Fruit fly (Drosophila melanogaster) whole organism, embryonic: ENCODE data around the gene Vsx1.

Experiments used
- Adf1 ChIP-seq: fragments of 200-800 bp; sonication (Bioruptor generic); IDR thresholded peaks from 2 replicates; pipeline ENCODE4 v1.3.6; 2022; ENCODE audit warnings: missing biosample characterization, missing genetic modification characterization
- CG10209 ChIP-seq: fragments of 200-800 bp; sonication (Bioruptor generic); optimal IDR thresholded peaks from 3 replicates; lab custom pipeline; 2017; ENCODE audit warnings: missing biosample characterization, mild to moderate bottlenecking, missing genetic modification characterization, missing genetic modification reagents
- CG10565 ChIP-seq: fragments of 200-800 bp; sonication (Bioruptor generic); optimal IDR thresholded peaks from 3 replicates; lab custom pipeline; 2016; ENCODE audit warnings: missing biosample characterization, mild to moderate bottlenecking, missing genetic modification characterization
- CG13123 ChIP-seq: fragments of 200-800 bp; sonication (Bioruptor generic); optimal IDR thresholded peaks from 2 replicates; lab custom pipeline; 2016; ENCODE audit warnings: missing biosample characterization, missing genetic modification characterization
- CG14050 ChIP-seq: fragments of 200-800 bp; sonication (Bioruptor generic); IDR thresholded peaks from 3 replicates; pipeline ENCODE4 v1.3.6; 2022; ENCODE audit warnings: missing biosample characterization, missing genetic modification characterization
- CG17359 ChIP-seq: fragments of 200-800 bp; sonication (Bioruptor generic); optimal IDR thresholded peaks from 3 replicates; lab custom pipeline; 2018; ENCODE audit warnings: missing biosample characterization, mild to moderate bottlenecking, missing genetic modification characterization, moderate library complexity
- CG18011 ChIP-seq: fragments of 200-800 bp; sonication (Bioruptor generic); optimal IDR thresholded peaks from 2 replicates; lab custom pipeline; 2017; ENCODE audit warnings: missing biosample characterization, missing genetic modification characterization, mild to moderate bottlenecking, moderate library complexity, missing genotype
- CG3065 ChIP-seq: fragments of 200-800 bp; sonication (Bioruptor generic); optimal IDR thresholded peaks from 2 replicates; lab custom pipeline; 2016; ENCODE audit warnings: missing biosample characterization, missing genetic modification characterization
- CG33213 ChIP-seq: fragments of 200-800 bp; sonication (Bioruptor generic); optimal IDR thresholded peaks from 3 replicates; lab custom pipeline; 2016; ENCODE audit warnings: missing biosample characterization, missing genetic modification characterization
- CG34376 ChIP-seq: fragments of 200-800 bp; sonication (Bioruptor generic); optimal IDR thresholded peaks from 2 replicates; lab custom pipeline; 2018; ENCODE audit warnings: missing biosample characterization, mild to moderate bottlenecking, missing genetic modification characterization
- CG3995 ChIP-seq: fragments of 200-800 bp; sonication (Bioruptor generic); optimal IDR thresholded peaks from 3 replicates; lab custom pipeline; 2016; ENCODE audit warnings: missing biosample characterization, missing genetic modification characterization
- CG9215 ChIP-seq: fragments of 200-800 bp; sonication (Bioruptor generic); IDR thresholded peaks from 2 replicates; pipeline ENCODE4 v1.3.6; 2022; ENCODE audit warnings: missing biosample characterization, missing genetic modification characterization
- CHES-1-like ChIP-seq: fragments of 200-800 bp; sonication (Bioruptor generic); optimal IDR thresholded peaks from 2 replicates; lab custom pipeline; 2016; ENCODE audit warnings: missing biosample characterization, missing genetic modification characterization
- Chrac-16 ChIP-seq: fragments of 200-800 bp; sonication (Bioruptor generic); optimal IDR thresholded peaks from 3 replicates; lab custom pipeline; 2016; ENCODE audit warnings: missing biosample characterization, missing genetic modification characterization
- Ets97D ChIP-seq: fragments of 200-800 bp; sonication (Bioruptor generic); optimal IDR thresholded peaks from 3 replicates; lab custom pipeline; 2016; ENCODE audit warnings: missing biosample characterization, missing genetic modification characterization
- GATAe ChIP-seq: fragments of 200-800 bp; sonication (Bioruptor generic); conservative IDR thresholded peaks from 2 replicates; pipeline ENCODE4 v1.3.6; 2022; ENCODE audit warnings: missing biosample characterization, missing genetic modification characterization
- HmgD ChIP-seq: fragments of 200-800 bp; sonication (Bioruptor generic); optimal IDR thresholded peaks from 3 replicates; lab custom pipeline; 2016; ENCODE audit warnings: missing biosample characterization, missing genetic modification characterization
- MTF-1 ChIP-seq: fragments of 200-800 bp; sonication (Bioruptor generic); optimal IDR thresholded peaks from 2 replicates; lab custom pipeline; 2018; ENCODE audit warnings: missing biosample characterization, mild to moderate bottlenecking, missing genetic modification characterization, borderline replicate concordance
- Max ChIP-seq: fragments of 200-800 bp; sonication (Bioruptor generic); optimal IDR thresholded peaks from 2 replicates; lab custom pipeline; 2016; ENCODE audit warnings: missing biosample characterization, mild to moderate bottlenecking, missing genetic modification characterization
- Med ChIP-seq: fragments of 200-800 bp; sonication (Bioruptor generic); peaks from one replicate; lab custom pipeline; 2016; ENCODE audit warnings: missing biosample characterization, missing genetic modification characterization, mild to moderate bottlenecking, inconsistent platforms, moderate library complexity
- Oaz ChIP-seq: fragments of 200-800 bp; sonication (Bioruptor generic); IDR thresholded peaks from 2 replicates; pipeline ENCODE4 v1.3.6; 2022; ENCODE audit warnings: missing biosample characterization, missing genetic modification characterization
- PHDP ChIP-seq: fragments of 200-800 bp; sonication (Bioruptor generic); optimal IDR thresholded peaks from 3 replicates; lab custom pipeline; 2018; ENCODE audit warnings: missing biosample characterization, mild to moderate bottlenecking, missing genetic modification characterization, moderate library complexity
- Scr ChIP-seq: fragments of 200-800 bp; sonication (Bioruptor generic); IDR thresholded peaks from 2 replicates; pipeline ENCODE4 v1.3.6; 2022; ENCODE audit warnings: missing biosample characterization, missing genetic modification characterization; ENCODE audit not compliant: partially characterized antibody
- Sin3A ChIP-seq: fragments of >200 bp; optimal IDR thresholded peaks from 2 replicates; lab custom pipeline; 2018
- Xrp1 ChIP-seq: fragments of 200-800 bp; sonication (Bioruptor generic); IDR thresholded peaks from 2 replicates; pipeline ENCODE4 v1.3.6; 2022; ENCODE audit warnings: missing biosample characterization, missing genetic modification characterization
- chif ChIP-seq, 2 experiments: fragments of 200-800 bp; sonication (Bioruptor generic); optimal IDR thresholded peaks; 3 replicates each; lab custom pipeline; 2016; ENCODE audit warnings: missing biosample characterization in 2 of 2, missing genetic modification characterization in 2 of 2
- croc ChIP-seq: fragments of 200-800 bp; sonication (Bioruptor generic); conservative IDR thresholded peaks from 3 replicates; pipeline ENCODE4 v1.3.6; 2022; ENCODE audit warnings: missing biosample characterization, missing genetic modification characterization
- crol ChIP-seq: fragments of 200-800 bp; sonication (Bioruptor generic); IDR thresholded peaks from 2 replicates; pipeline ENCODE4 v1.3.6; 2022; ENCODE audit warnings: missing biosample characterization, missing genetic modification characterization
- en ChIP-seq: fragments of 200-800 bp; sonication (Bioruptor generic); optimal IDR thresholded peaks from 2 replicates; lab custom pipeline; 2016; ENCODE audit warnings: missing biosample characterization, missing genetic modification characterization
- gcm ChIP-seq: fragments of 200-800 bp; sonication (Bioruptor generic); optimal IDR thresholded peaks from 2 replicates; lab custom pipeline; 2019; ENCODE audit warnings: missing biosample characterization, mild to moderate bottlenecking, missing genetic modification characterization, moderate library complexity
- grn ChIP-seq: fragments of 200-800 bp; sonication (Bioruptor generic); optimal IDR thresholded peaks from 3 replicates; lab custom pipeline; 2017; ENCODE audit warnings: missing biosample characterization, missing genetic modification characterization
- gsb-n ChIP-seq: fragments of 200-800 bp; sonication (Bioruptor generic); optimal IDR thresholded peaks from 3 replicates; lab custom pipeline; 2018; ENCODE audit warnings: missing biosample characterization, mild to moderate bottlenecking, missing genetic modification characterization
- ham ChIP-seq: fragments of 200-800 bp; sonication (Bioruptor generic); IDR thresholded peaks from 2 replicates; pipeline ENCODE4 v1.3.6; 2022; ENCODE audit warnings: missing biosample characterization, missing genetic modification characterization
- insv ChIP-seq, 2 experiments: fragments of 200-800 bp; sonication (Bioruptor generic); optimal IDR thresholded peaks; 3 replicates each; lab custom pipeline; 2016 to 2018; ENCODE audit warnings: missing biosample characterization in 2 of 2, missing genetic modification characterization in 2 of 2
- jumu ChIP-seq: fragments of 200-800 bp; sonication (Bioruptor generic); optimal IDR thresholded peaks from 3 replicates; lab custom pipeline; 2016; ENCODE audit warnings: missing biosample characterization, missing genetic modification characterization
- nau ChIP-seq: fragments of 200-800 bp; sonication (Bioruptor generic); optimal IDR thresholded peaks from 3 replicates; lab custom pipeline; 2017; ENCODE audit warnings: missing biosample characterization, mild to moderate bottlenecking, missing genetic modification characterization, missing genetic modification reagents
- nerfin-1 ChIP-seq: fragments of 200-800 bp; sonication (Bioruptor generic); optimal IDR thresholded peaks from 3 replicates; lab custom pipeline; 2019; ENCODE audit warnings: missing biosample characterization, mild to moderate bottlenecking, missing genetic modification characterization, moderate library complexity
- nom ChIP-seq: fragments of 200-800 bp; sonication (Bioruptor generic); optimal IDR thresholded peaks from 2 replicates; lab custom pipeline; 2017; ENCODE audit warnings: missing biosample characterization, missing genetic modification characterization, mild to moderate bottlenecking, moderate library complexity, missing genetic modification reagents
- org-1 ChIP-seq: fragments of 200-800 bp; sonication (Bioruptor generic); optimal IDR thresholded peaks from 2 replicates; lab custom pipeline; 2017; ENCODE audit warnings: missing biosample characterization, missing genetic modification characterization
- pb ChIP-seq: fragments of 200-800 bp; sonication (Bioruptor generic); optimal IDR thresholded peaks from 3 replicates; lab custom pipeline; 2016; ENCODE audit warnings: missing biosample characterization, missing genetic modification characterization
- peb ChIP-seq: fragments of 200-800 bp; sonication (Bioruptor generic); IDR thresholded peaks from 2 replicates; pipeline ENCODE4 v1.3.6; 2022; ENCODE audit warnings: missing biosample characterization, missing genetic modification characterization
- pfk ChIP-seq: fragments of 200-800 bp; sonication (Bioruptor generic); optimal IDR thresholded peaks from 2 replicates; lab custom pipeline; 2018; ENCODE audit warnings: missing biosample characterization, mild to moderate bottlenecking, missing genetic modification characterization, moderate library complexity
- phol ChIP-seq: fragments of 200-800 bp; sonication (Bioruptor generic); optimal IDR thresholded peaks from 3 replicates; lab custom pipeline; 2018; ENCODE audit warnings: missing biosample characterization, mild to moderate bottlenecking, missing genetic modification characterization, moderate library complexity
- prd ChIP-seq, 3 experiments: fragments of >200 bp in 2 of 3; fragments of 200-800 bp in 1 of 3; sonication (Bioruptor generic) in 1 of 3; optimal IDR thresholded peaks in 2 of 3; IDR thresholded peaks in 1 of 3; 2 replicates in 2 of 3; 3 replicates in 1 of 3; pipeline versions ENCODE4 v1.3.6 to Lab custom; 2017 to 2022; ENCODE audit warnings: missing biosample characterization in 1 of 3, missing genetic modification characterization in 1 of 3
- salm ChIP-seq: fragments of 200-800 bp; sonication (Bioruptor generic); optimal IDR thresholded peaks from 2 replicates; lab custom pipeline; 2018; ENCODE audit warnings: missing biosample characterization, mild to moderate bottlenecking, missing genetic modification characterization
- sc ChIP-seq, 3 experiments: fragments of >200 bp in 2 of 3; fragments of 200-800 bp in 1 of 3; sonication (Bioruptor generic) in 1 of 3; optimal IDR thresholded peaks; 2 replicates in 2 of 3; 3 replicates in 1 of 3; lab custom pipeline; 2017; ENCODE audit warnings: mild to moderate bottlenecking in 1 of 3, missing biosample characterization in 1 of 3, missing genetic modification characterization in 1 of 3, missing genetic modification reagents in 1 of 3
- sens ChIP-seq: fragments of 200-800 bp; sonication (Bioruptor generic); peaks from one replicate; lab custom pipeline; 2016; ENCODE audit warnings: missing biosample characterization, missing genetic modification characterization
- stwl ChIP-seq: fragments of 200-800 bp; sonication (Bioruptor generic); optimal IDR thresholded peaks from 3 replicates; lab custom pipeline; 2018; ENCODE audit warnings: missing biosample characterization, mild to moderate bottlenecking, missing genetic modification characterization, moderate library complexity
- wek ChIP-seq: fragments of 200-800 bp; sonication (Bioruptor generic); optimal IDR thresholded peaks from 3 replicates; lab custom pipeline; 2018; ENCODE audit warnings: missing biosample characterization, mild to moderate bottlenecking, missing genetic modification characterization, moderate library complexity
- wor ChIP-seq: fragments of 200-800 bp; sonication (Bioruptor generic); IDR thresholded peaks from 2 replicates; pipeline ENCODE4 v1.3.6; 2022; ENCODE audit warnings: missing biosample characterization, missing genetic modification characterization
- yki ChIP-seq: fragments of >200 bp; optimal IDR thresholded peaks from 3 replicates; lab custom pipeline; 2018

The Vsx1 gene

dm6 chrX:5636529-5637099 lies 42.6 kb downstream of the Vsx1 start (continued):
- TF ChIP-seq insv (GFP tag; optimal IDR thresholded peaks at IDR 0.05; lab: Kevin White, UChicago) (no peak), CG17359 (tag; lab: Kevin White, UChicago) (no peak), en (GFP tag; lab: Kevin White, UChicago) (no peak), CHES-1-like (GFP tag; lab: Kevin White, UChicago) (no peak), ham (GFP tag; lab: Robert Waterston, UW) (no peak), Sin3A (lab: Kevin White, UChicago) (no peak), gsb-n (tag; lab: Kevin White, UChicago) (no peak), nerfin-1 (tag; lab: Kevin White, UChicago) (peak; percentile 52), wek (GFP tag; lab: Kevin White, UChicago) (no peak), peb (GFP tag; lab: Robert Waterston, UW) (no peak), grn (GFP tag; lab: Kevin White, UChicago) (no peak), nau (no peak), gcm (GFP tag; lab: Kevin White, UChicago) (no peak), croc (GFP tag; lab: Robert Waterston, UW) (no peak), CG9215 (GFP tag; lab: Robert Waterston, UW) (no peak), salm (tag; lab: Kevin White, UChicago) (no peak), pfk (GFP tag; lab: Kevin White, UChicago) (no peak), Ets97D (no peak), sens (GFP tag; lab: Kevin White, UChicago) (peak; percentile 34), org-1 (GFP tag; lab: Kevin White, UChicago) (no peak), HmgD (no peak), CG10209 (GFP tag; lab: Kevin White, UChicago) (no peak), GATAe (GFP tag; lab: Robert Waterston, UW) (no peak), crol (GFP tag; lab: Robert Waterston, UW) (peak; percentile 78), CG10565 (no peak), CG33213 (GFP tag; lab: Kevin White, UChicago) (no peak), Max (GFP tag; lab: Kevin White, UChicago) (no peak), CG18011 (no peak), Xrp1 (no peak), Oaz (no peak), prd (optimal IDR thresholded peaks at IDR 0.05; lab: Kevin White, UChicago) (no peak), prd (GFP tag; IDR thresholded peaks at IDR 0.05; lab: Robert Waterston, UW) (no peak), Med (GFP tag; lab: Kevin White, UChicago) (peak; percentile 56), Chrac-16 (GFP tag; lab: Kevin White, UChicago) (no peak), PHDP (tag; lab: Kevin White, UChicago) (no peak), MTF-1 (GFP tag; lab: Kevin White, UChicago) (no peak), phol (tag; lab: Kevin White, UChicago) (no peak), stwl (tag; lab: Kevin White, UChicago) (no peak), CG3065 (GFP tag; lab: Kevin White, UChicago) (peak; percentile 8), Scr (no peak), CG14050 (GFP tag; lab: Robert Waterston, UW) (no peak), yki (lab: Kevin White, UChicago) (peak; percentile 6), chif (GFP tag; optimal IDR thresholded peaks at IDR 0.05; lab: Kevin White, UChicago) (no peak), sc (optimal IDR thresholded peaks at IDR 0.05; lab: Kevin White, UChicago) (no peak), sc (GFP tag; optimal IDR thresholded peaks at IDR 0.05; lab: Kevin White, UChicago) (no peak), CG13123 (no peak), CG3995 (GFP tag; lab: Kevin White, UChicago) (no peak), wor (GFP tag; lab: Robert Waterston, UW) (no peak), CG34376 (GFP tag; lab: Kevin White, UChicago) (no peak), nom (GFP tag; lab: Kevin White, UChicago) (no peak), Adf1 (no peak), jumu (GFP tag; lab: Kevin White, UChicago) (no peak), pb (no peak)
